Fruit fly (Drosophila melanogaster): ENCODE data around the gene Elp6.

DNA sequence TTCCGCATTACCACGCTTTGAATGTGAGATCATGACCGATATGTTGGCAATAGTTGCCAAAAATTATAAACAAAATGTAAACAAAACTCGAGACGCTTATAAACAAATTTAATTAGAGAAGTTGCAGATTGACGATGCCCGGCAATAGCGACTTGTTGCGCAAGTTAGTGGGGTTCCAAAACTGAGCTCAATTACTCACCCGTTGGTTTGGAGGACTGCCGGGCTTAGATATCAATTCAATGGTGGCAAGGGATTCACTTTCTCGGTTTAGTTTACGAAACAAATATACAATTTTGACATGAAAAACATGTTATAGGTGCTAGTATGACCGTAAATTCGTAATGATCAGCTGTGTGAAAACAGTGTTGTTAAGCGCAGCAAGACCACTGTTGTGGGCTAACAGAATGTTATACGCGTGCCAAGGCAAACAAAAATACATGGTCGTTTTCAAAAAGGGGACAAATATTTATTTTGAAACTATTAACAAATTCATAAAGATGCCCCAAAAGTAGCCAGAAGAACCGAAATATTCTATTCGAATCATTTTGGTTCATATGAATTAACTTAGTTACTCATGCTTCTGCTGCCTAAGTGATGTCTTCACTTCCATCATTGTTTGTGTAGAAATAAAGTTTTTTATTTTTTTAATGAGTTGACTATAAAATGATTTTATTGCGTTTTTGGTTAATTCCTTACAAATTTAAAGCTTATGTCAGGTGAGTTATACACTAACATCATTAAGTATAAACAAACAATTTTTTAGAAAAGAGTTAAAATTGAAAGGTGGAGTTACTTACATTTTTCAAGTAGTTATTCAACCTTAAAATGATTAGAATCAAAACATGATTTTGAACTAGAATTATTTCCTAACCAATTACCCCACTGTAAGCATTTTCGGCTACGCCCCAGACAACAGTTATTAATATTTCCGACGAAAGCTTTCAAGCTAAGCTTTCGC is at the start of gene Elp6:
- TF ChIP-seq cnc (optimal IDR thresholded peaks at IDR 0.05): no peak
- TF ChIP-seq Crg-1 (GFP tag; optimal IDR thresholded peaks at IDR 0.05): no peak
- peak; percentile 52 for TF ChIP-seq pad (GFP tag; optimal IDR thresholded peaks at IDR 0.05)
- TF ChIP-seq ovo (GFP tag; optimal IDR thresholded peaks at IDR 0.05): peak; percentile 11
- TF ChIP-seq kay (GFP tag; ENCODE audit: borderline replicate concordance): no peak
- TF ChIP-seq CG14711 (tag; optimal IDR thresholded peaks at IDR 0.05): peak; percentile 43
